Fruit fly (Drosophila melanogaster): ENCODE measurements around the gene CG34001.

DNA sequence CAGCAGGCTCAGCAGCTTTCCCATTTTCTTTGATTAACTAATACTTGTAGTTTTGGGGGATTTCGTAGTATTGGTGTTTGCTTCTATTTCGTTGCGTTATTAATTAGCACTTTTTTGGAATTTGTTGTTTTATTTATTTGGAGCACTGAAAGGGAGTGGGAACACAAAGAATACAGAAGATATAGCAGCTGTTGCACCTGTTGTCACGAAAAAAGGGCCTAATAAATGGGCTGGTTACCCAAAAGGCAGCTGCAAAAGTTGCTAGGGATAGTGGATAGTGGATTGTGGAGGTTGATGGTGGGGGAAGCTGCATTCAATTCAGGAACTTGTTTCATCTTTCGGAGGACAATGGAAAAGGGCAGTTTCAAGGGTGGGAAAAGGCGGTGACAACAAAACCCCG, 28.6 kb downstream of the CG34001 start:
- TF ChIP-seq CTCF (optimal IDR thresholded peaks at IDR 0.05) = no peak
- TF ChIP-seq CG8478 (optimal IDR thresholded peaks at IDR 0.05) = no peak
